Fruit fly (Drosophila melanogaster): ENCODE measurements around the gene Aven.

Aven gene

DNA sequence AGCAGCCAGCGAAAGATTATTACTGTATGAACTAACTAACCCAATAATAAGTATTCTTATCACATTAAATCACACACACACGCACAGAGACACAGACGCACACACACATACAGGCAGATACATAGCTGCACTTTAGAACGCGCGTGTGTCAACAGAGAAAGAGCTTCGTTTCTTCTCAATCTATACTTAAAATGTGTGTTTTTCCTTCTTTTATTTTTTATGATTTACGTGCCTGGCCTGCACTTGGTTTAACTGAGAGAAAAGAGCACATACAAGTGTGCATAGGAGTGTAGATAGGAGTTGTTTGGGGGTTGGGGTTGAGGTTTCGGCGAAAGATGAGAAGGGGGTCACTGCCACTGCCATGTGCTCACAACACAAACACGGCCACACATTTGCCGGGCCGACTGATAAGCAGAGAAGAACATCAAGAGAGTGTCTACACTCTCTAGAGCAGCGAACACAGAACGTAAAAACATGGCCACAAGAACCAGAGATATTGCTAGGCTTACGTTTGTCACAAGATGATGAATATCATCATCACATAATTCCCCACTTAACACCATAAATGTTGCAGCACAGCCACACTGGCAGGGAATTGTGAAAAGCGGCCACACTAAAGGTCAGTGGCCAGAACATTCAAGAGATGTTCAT lies 38.3 kb upstream of the Aven start (continued):
- TF ChIP-seq tio (GFP tag; optimal IDR thresholded peaks at IDR 0.05) = no peak
- no peak for TF ChIP-seq CG3281 (GFP tag; optimal IDR thresholded peaks at IDR 0.05)
- peak; percentile 68 for TF ChIP-seq sens (GFP tag)
- TF ChIP-seq CG11560 (tag; IDR thresholded peaks at IDR 0.05) = no peak
- TF ChIP-seq zen (tag; optimal IDR thresholded peaks at IDR 0.05) = no peak
- TF ChIP-seq CG13624 (GFP tag; optimal IDR thresholded peaks at IDR 0.05) = no peak
- TF ChIP-seq Dbx (GFP tag; IDR thresholded peaks at IDR 0.05) = peak; percentile 22; the same call in 1 of the 3 replicates
- no peak for TF ChIP-seq toy (GFP tag; IDR thresholded peaks at IDR 0.05)
- TF ChIP-seq Mad (GFP tag; optimal IDR thresholded peaks at IDR 0.05) = no peak
- no peak for TF ChIP-seq D (optimal IDR thresholded peaks at IDR 0.05)
- TF ChIP-seq D (GFP tag; optimal IDR thresholded peaks at IDR 0.05) = no peak
- no peak for TF ChIP-seq cas (GFP tag; IDR thresholded peaks at IDR 0.05)
- TF ChIP-seq sc (optimal IDR thresholded peaks at IDR 0.05) = no peak
- no peak for TF ChIP-seq sc (GFP tag; optimal IDR thresholded peaks at IDR 0.05)
- no peak for TF ChIP-seq Fer1 (GFP tag; optimal IDR thresholded peaks at IDR 0.05)
- peak in 1 of 2 experiments; percentile 35 for TF ChIP-seq Hr78 (GFP tag; optimal IDR thresholded peaks at IDR 0.05)
- TF ChIP-seq CG32767 (GFP tag; IDR thresholded peaks at IDR 0.05) = no peak
- no peak for TF ChIP-seq ato (GFP tag; IDR thresholded peaks at IDR 0.05; ENCODE audit: partially characterized antibody)
- no peak for TF ChIP-seq CG5180 (GFP tag; optimal IDR thresholded peaks at IDR 0.05)
- TF ChIP-seq Gug (GFP tag; IDR thresholded peaks at IDR 0.05) = no peak
- TF ChIP-seq CG1602 (GFP tag; optimal IDR thresholded peaks at IDR 0.05) = no peak
- TF ChIP-seq GATAe (GFP tag; conservative IDR thresholded peaks at IDR 0.05) = 0 out of 2 replicates have a peak, but pooled peaks have one; percentile 9
- no peak for TF ChIP-seq hb (GFP tag; IDR thresholded peaks at IDR 0.05; ENCODE audit: partially characterized antibody)
- TF ChIP-seq ems (GFP tag; optimal IDR thresholded peaks at IDR 0.05) = no peak
- no peak for TF ChIP-seq ro (GFP tag; IDR thresholded peaks at IDR 0.05)
- TF ChIP-seq CoRest (tag; optimal IDR thresholded peaks at IDR 0.05) = no peak
- TF ChIP-seq jing (GFP tag; optimal IDR thresholded peaks at IDR 0.05) = no peak
- no peak for TF ChIP-seq CG33557 (GFP tag; optimal IDR thresholded peaks at IDR 0.05)
- TF ChIP-seq CG6254 (GFP tag; optimal IDR thresholded peaks at IDR 0.05) = no peak
- TF ChIP-seq CG3838 (GFP tag; optimal IDR thresholded peaks at IDR 0.05) = no peak
- no peak for TF ChIP-seq dmrt11E (tag; optimal IDR thresholded peaks at IDR 0.05)
- TF ChIP-seq mirr (GFP tag; optimal IDR thresholded peaks at IDR 0.05) = no peak
- TF ChIP-seq Asciz (GFP tag; optimal IDR thresholded peaks at IDR 0.05) = no peak
- no peak for TF ChIP-seq nerfin-2 (GFP tag; IDR thresholded peaks at IDR 0.05; ENCODE audit: partially characterized antibody)
- TF ChIP-seq MBD-R2 (GFP tag; IDR thresholded peaks at IDR 0.05) = no peak
- TF ChIP-seq CG17328 (GFP tag; IDR thresholded peaks at IDR 0.05) = no peak
- TF ChIP-seq en (GFP tag; optimal IDR thresholded peaks at IDR 0.05) = no peak
- no peak for TF ChIP-seq Nf-YC (tag; optimal IDR thresholded peaks at IDR 0.05)
- no peak for TF ChIP-seq CG8765 (GFP tag; IDR thresholded peaks at IDR 0.05)
- no peak for TF ChIP-seq cato (GFP tag; optimal IDR thresholded peaks at IDR 0.05; ENCODE audit: borderline replicate concordance)
- no peak for TF ChIP-seq CG11696 (GFP tag; IDR thresholded peaks at IDR 0.05)
- no peak for TF ChIP-seq CG10267 (tag; optimal IDR thresholded peaks at IDR 0.05)
- TF ChIP-seq CG15514 (GFP tag; optimal IDR thresholded peaks at IDR 0.05) = no peak
- TF ChIP-seq Med (GFP tag) = peak; percentile 57
- TF ChIP-seq HHEX (GFP tag; optimal IDR thresholded peaks at IDR 0.05) = peak; percentile 9
- TF ChIP-seq CG18619 (GFP tag; optimal IDR thresholded peaks at IDR 0.05) = no peak
- TF ChIP-seq sqz (GFP tag; optimal IDR thresholded peaks at IDR 0.05) = no peak
- TF ChIP-seq E2f1 (GFP tag; IDR thresholded peaks at IDR 0.05) = no peak
- TF ChIP-seq Bteb2 (GFP tag; optimal IDR thresholded peaks at IDR 0.05) = no peak
- peak; percentile 76 for TF ChIP-seq Ets65A (GFP tag)
